Worm (Caenorhabditis elegans) whole organism, L1 larva: Measurements from ENCODE around the gene F22E5.13.
"Not testable (repeated sequence)": the region's sequence is repeated elsewhere in the genome, so short reads cannot be mapped to it uniquely, and the experiment has no call there.

Experiments
- C16A3.4 ChIP-seq: fragments of 150-350 bp; optimal IDR thresholded peaks from 2 replicates; lab custom pipeline; 2014; ENCODE audit warnings: missing biosample characterization, missing genetic modification characterization
- alr-1 ChIP-seq: fragments of 200-800 bp; sonication (Bioruptor generic); optimal IDR thresholded peaks from 2 replicates; lab custom pipeline; 2018; ENCODE audit warnings: borderline replicate concordance, mild to moderate bottlenecking, missing genetic modification characterization, missing compliant biosample characterization
- aly-2 ChIP-seq: fragments of 150-350 bp; optimal IDR thresholded peaks from 2 replicates; lab custom pipeline; 2014; ENCODE audit warnings: missing biosample characterization, missing genetic modification characterization
- ama-1 ChIP-seq: fragments of 150-350 bp; optimal IDR thresholded peaks from 2 replicates; lab custom pipeline; 2014
- blmp-1 ChIP-seq: fragments of 150-350 bp; optimal IDR thresholded peaks from 2 replicates; lab custom pipeline; 2014; ENCODE audit warnings: missing biosample characterization, missing genetic modification characterization
- ceh-8 ChIP-seq: fragments of 200-800 bp; sonication (Bioruptor generic); optimal IDR thresholded peaks from 2 replicates; lab custom pipeline; 2018; ENCODE audit warnings: mild to moderate bottlenecking, missing genetic modification characterization, moderate library complexity, missing compliant biosample characterization
- ceh-88 ChIP-seq: fragments of 200-800 bp; sonication (Bioruptor generic); IDR thresholded peaks from 2 replicates; pipeline ENCODE4 v1.3.6; 2022; ENCODE audit warnings: missing genetic modification characterization, missing compliant biosample characterization
- ceh-90 ChIP-seq: sonication (generic microtip); optimal IDR thresholded peaks from 2 replicates; lab custom pipeline; 2016; ENCODE audit warnings: missing genetic modification characterization, missing compliant biosample characterization
- dsc-1 ChIP-seq: sonication (generic microtip); optimal IDR thresholded peaks from 2 replicates; lab custom pipeline; 2016; ENCODE audit warnings: mild to moderate bottlenecking, missing genetic modification characterization, missing compliant biosample characterization
- efl-1 ChIP-seq, 4 experiments: fragments of 150-350 bp; optimal IDR thresholded peaks in 3 of 4; peaks in 1 of 4; 1 replicate in 1 of 4; 2 replicates in 3 of 4; lab custom pipeline; 2014; ENCODE audit warnings: missing biosample characterization in 2 of 4, missing genetic modification characterization in 2 of 4, missing genetic modification reagents in 2 of 4
- egl-27 ChIP-seq, 2 experiments: fragments of 150-350 bp in 1 of 2; sonication (generic microtip); optimal IDR thresholded peaks; 3 replicates each; lab custom pipeline; 2017 to 2018; ENCODE audit warnings: missing biosample characterization in 2 of 2, missing genetic modification characterization in 2 of 2, missing genetic modification reagents in 2 of 2
- fkh-10 ChIP-seq: sonication (generic microtip); optimal IDR thresholded peaks from 2 replicates; lab custom pipeline; 2017; ENCODE audit warnings: missing biosample characterization, missing genetic modification reagents, missing genetic modification characterization
- fkh-8 ChIP-seq: sonication (generic microtip); optimal IDR thresholded peaks from 2 replicates; lab custom pipeline; 2016; ENCODE audit warnings: mild to moderate bottlenecking, missing genetic modification characterization, missing compliant biosample characterization
- hlh-4 ChIP-seq: sonication (generic microtip); optimal IDR thresholded peaks from 2 replicates; lab custom pipeline; 2016; ENCODE audit warnings: mild to moderate bottlenecking, missing genetic modification characterization, missing compliant biosample characterization
- irx-1 ChIP-seq: sonication (generic microtip); optimal IDR thresholded peaks from 2 replicates; lab custom pipeline; 2016; ENCODE audit warnings: missing genetic modification characterization, missing compliant biosample characterization
- jun-1 ChIP-seq: fragments of 150-350 bp; optimal IDR thresholded peaks from 2 replicates; lab custom pipeline; 2014; ENCODE audit warnings: missing biosample characterization, missing genetic modification reagents, missing genetic modification characterization
- lin-13 ChIP-seq: fragments of 150-350 bp; optimal IDR thresholded peaks from 2 replicates; lab custom pipeline; 2014; ENCODE audit warnings: missing biosample characterization, missing genetic modification reagents, missing genetic modification characterization
- lin-15B ChIP-seq: fragments of 150-350 bp; sonication (generic microtip); optimal IDR thresholded peaks from 3 replicates; lab custom pipeline; 2014; ENCODE audit warnings: missing biosample characterization, missing genetic modification characterization
- lin-35 ChIP-seq, 2 experiments: fragments of 150-350 bp; optimal IDR thresholded peaks; 2 replicates each; lab custom pipeline; 2014; ENCODE audit warnings: missing biosample characterization in 2 of 2, missing genetic modification characterization in 2 of 2, missing genetic modification reagents in 2 of 2
- lin-39 ChIP-seq: fragments of 150-350 bp; optimal IDR thresholded peaks from 2 replicates; lab custom pipeline; 2014; ENCODE audit warnings: missing biosample characterization, missing genetic modification reagents, missing genetic modification characterization
- lsy-2 ChIP-seq, 2 experiments: fragments of 150-350 bp; optimal IDR thresholded peaks; 2 replicates each; lab custom pipeline; 2014; ENCODE audit warnings: missing biosample characterization in 2 of 2, missing genetic modification characterization in 2 of 2
- mef-2 ChIP-seq: fragments of 150-350 bp; optimal IDR thresholded peaks from 2 replicates; lab custom pipeline; 2014; ENCODE audit warnings: missing biosample characterization, missing genetic modification characterization
- nhr-11 ChIP-seq: fragments of 150-350 bp; optimal IDR thresholded peaks from 2 replicates; lab custom pipeline; 2014; ENCODE audit warnings: missing biosample characterization, missing genetic modification characterization
- nhr-19 ChIP-seq: fragments of 200-800 bp; sonication (Bioruptor generic); conservative IDR thresholded peaks from 2 replicates; pipeline ENCODE4 v1.3.6; 2022; ENCODE audit warnings: missing genetic modification characterization, missing compliant biosample characterization
- nhr-20 ChIP-seq: sonication (generic microtip); optimal IDR thresholded peaks from 2 replicates; lab custom pipeline; 2016; ENCODE audit warnings: mild to moderate bottlenecking, missing genetic modification characterization, missing compliant biosample characterization
- nhr-237 ChIP-seq: fragments of 150-350 bp; optimal IDR thresholded peaks from 2 replicates; lab custom pipeline; 2014; ENCODE audit warnings: missing biosample characterization, missing genetic modification characterization
- nhr-71 ChIP-seq: sonication (generic microtip); optimal IDR thresholded peaks from 2 replicates; lab custom pipeline; 2016; ENCODE audit warnings: mild to moderate bottlenecking, missing genetic modification characterization, moderate library complexity, missing compliant biosample characterization
- nhr-76 ChIP-seq: sonication (generic microtip); optimal IDR thresholded peaks from 2 replicates; lab custom pipeline; 2017; ENCODE audit warnings: missing biosample characterization, missing genetic modification characterization
- pag-3 ChIP-seq: sonication (generic microtip); optimal IDR thresholded peaks from 2 replicates; lab custom pipeline; 2017; ENCODE audit warnings: missing genetic modification characterization, mild to moderate bottlenecking, missing compliant biosample characterization, antibody characterized with exemption, borderline replicate concordance; ENCODE audit not compliant: insufficient read depth
- pqm-1 ChIP-seq: sonication (generic microtip); optimal IDR thresholded peaks from 3 replicates; lab custom pipeline; 2017; ENCODE audit warnings: missing biosample characterization, missing genetic modification characterization
- rnt-1 ChIP-seq: sonication (generic microtip); optimal IDR thresholded peaks from 2 replicates; lab custom pipeline; 2016; ENCODE audit warnings: mild to moderate bottlenecking, missing genetic modification characterization, moderate library complexity, missing compliant biosample characterization
- skn-1 ChIP-seq: fragments of 150-350 bp; optimal IDR thresholded peaks from 2 replicates; lab custom pipeline; 2014; ENCODE audit warnings: missing biosample characterization, missing genetic modification characterization
- snpc-4 ChIP-seq: fragments of 150-350 bp; optimal IDR thresholded peaks from 2 replicates; lab custom pipeline; 2014; ENCODE audit warnings: missing biosample characterization, missing genetic modification characterization
- snu-23 ChIP-seq: sonication (generic microtip); optimal IDR thresholded peaks from 2 replicates; lab custom pipeline; 2016; ENCODE audit warnings: missing genetic modification characterization, missing compliant biosample characterization
- sox-4 ChIP-seq: sonication (generic microtip); optimal IDR thresholded peaks from 2 replicates; lab custom pipeline; 2016; ENCODE audit warnings: missing genetic modification characterization, missing compliant biosample characterization
- sptf-1 ChIP-seq: fragments of 150-350 bp; optimal IDR thresholded peaks from 2 replicates; lab custom pipeline; 2014; ENCODE audit warnings: missing biosample characterization, missing genetic modification characterization
- sup-37 ChIP-seq: fragments of 200-800 bp; sonication (Bioruptor generic); optimal IDR thresholded peaks from 2 replicates; lab custom pipeline; 2018; ENCODE audit warnings: mild to moderate bottlenecking, missing genetic modification characterization, missing compliant biosample characterization
- swsn-7 ChIP-seq: sonication (generic microtip); optimal IDR thresholded peaks from 2 replicates; lab custom pipeline; 2016; ENCODE audit warnings: missing genetic modification characterization, missing compliant biosample characterization
- tbx-2 ChIP-seq: sonication (generic microtip); optimal IDR thresholded peaks from 2 replicates; lab custom pipeline; 2016; ENCODE audit warnings: missing genetic modification characterization, missing compliant biosample characterization
- tlp-1 ChIP-seq: fragments of 150-350 bp; optimal IDR thresholded peaks from 2 replicates; lab custom pipeline; 2014; ENCODE audit warnings: missing biosample characterization, missing genetic modification characterization
- unc-30 ChIP-seq: sonication (generic microtip); optimal IDR thresholded peaks from 2 replicates; lab custom pipeline; 2017; ENCODE audit warnings: missing biosample characterization, missing genetic modification characterization
- unc-62 ChIP-seq: fragments of 150-350 bp; optimal IDR thresholded peaks from 2 replicates; lab custom pipeline; 2014; ENCODE audit warnings: missing biosample characterization, missing genetic modification reagents, missing genetic modification characterization
- xbp-1 ChIP-seq: sonication (generic microtip); optimal IDR thresholded peaks from 2 replicates; lab custom pipeline; 2016; ENCODE audit warnings: missing genetic modification characterization, missing compliant biosample characterization
- ztf-11 ChIP-seq, 2 experiments: sonication (generic microtip); optimal IDR thresholded peaks; 2 replicates each; lab custom pipeline; 2016 to 2017; ENCODE audit warnings: missing genetic modification characterization in 2 of 2, missing biosample characterization in 1 of 2, missing compliant biosample characterization in 1 of 2

Gene F22E5.13

ce11 chrII:2692476-2692875 lies 43.0 kb upstream of the F22E5.13 start, which contains the start of gene set-11:
TSS of gene set-11 (minus strand) at chrII:2692576.
- no peak for TF ChIP-seq fkh-10 (GFP tag; lab: Kevin White, UChicago)
- no peak for TF ChIP-seq nhr-20 (tag; lab: Kevin White, UChicago)
- no peak for TF ChIP-seq alr-1 (tag; lab: Kevin White, UChicago)
- no peak for TF ChIP-seq sox-4 (tag; lab: Kevin White, UChicago)
- no peak for TF ChIP-seq tlp-1 (tag; lab: Kevin White, UChicago)
- TF ChIP-seq, all 84 proteins: peak for 0

- TF ChIP-seq mef-2 (tag; lab: Kevin White, UChicago), result no peak
- TF ChIP-seq, all 84 proteins: peak for 0
These were observed 40.6 kb upstream of the F22E5.13 start, which contains the start of gene nspf-3 for ce11 chrII:2690080-2690479. TSS of gene nspf-3 (minus strand) at chrII:2690180.

ce11 chrII:2688616-2689015 lies 39.2 kb upstream of the F22E5.13 start, which contains the start of gene nspf-2:
TSS of gene nspf-2 (plus strand) at chrII:2688916.
- not testable (repeated sequence) for TF ChIP-seq lsy-2 (tag; optimal IDR thresholded peaks at IDR 0.05; lab: Kevin White, UChicago); nhr-71; lin-13 (GFP tag; lab: Kevin White, UChicago)

- TF ChIP-seq aly-2 (no peak), blmp-1 (tag; lab: Kevin White, UChicago) (no peak), nhr-237 (tag; lab: Kevin White, UChicago) (no peak), lin-15B (tag; lab: Kevin White, UChicago) (no peak), pag-3 (no peak), egl-27 (tag; optimal IDR thresholded peaks at IDR 0.05; lab: Kevin White, UChicago) (no peak), nhr-19 (GFP tag; lab: Robert Waterston, UW) (peak; percentile 43), hlh-4 (no peak), fkh-8 (tag; lab: Kevin White, UChicago) (no peak), nhr-11 (tag; lab: Kevin White, UChicago) (no peak), nhr-71 (peak; percentile 63), nhr-76 (tag; lab: Kevin White, UChicago) (no peak), xbp-1 (tag; lab: Kevin White, UChicago) (no peak), swsn-7 (peak; percentile 32), ceh-8 (GFP tag; lab: Kevin White, UChicago) (no peak), dsc-1 (tag; lab: Kevin White, UChicago) (peak; percentile 95), sup-37 (GFP tag; lab: Kevin White, UChicago) (no peak), tbx-2 (tag; lab: Kevin White, UChicago) (no peak), snu-23 (GFP tag; lab: Kevin White, UChicago) (peak; percentile 45), ceh-88 (GFP tag; lab: Robert Waterston, UW) (no peak), unc-62 (no peak), lsy-2 (tag; optimal IDR thresholded peaks at IDR 0.05; lab: Kevin White, UChicago) (peak in 1 of 2 experiments; percentile 46), ztf-11 (tag; optimal IDR thresholded peaks at IDR 0.05; lab: Kevin White, UChicago) (no peak), skn-1 (tag; lab: Kevin White, UChicago) (no peak), unc-30 (tag; lab: Kevin White, UChicago) (no peak), tlp-1 (tag; lab: Kevin White, UChicago) (no peak), lin-39 (tag; lab: Kevin White, UChicago) (no peak), ceh-90 (tag; lab: Kevin White, UChicago) (no peak), irx-1 (tag; lab: Kevin White, UChicago) (peak; percentile 44), pqm-1 (tag; lab: Kevin White, UChicago) (no peak), jun-1 (no peak), fkh-10 (GFP tag; lab: Kevin White, UChicago) (peak; percentile 63), efl-1 (optimal IDR thresholded peaks at IDR 0.05; lab: Kevin White, UChicago) (peak; percentile 50 to 51), efl-1 (GFP tag; optimal IDR thresholded peaks at IDR 0.05 in 1 of 2; lab: Kevin White, UChicago) (no peak), sptf-1 (tag; lab: Kevin White, UChicago) (no peak), C16A3.4 (tag; lab: Kevin White, UChicago) (no peak), alr-1 (tag; lab: Kevin White, UChicago) (no peak), lin-35 (GFP tag; optimal IDR thresholded peaks at IDR 0.05; lab: Kevin White, UChicago) (no peak), snpc-4 (no peak), rnt-1 (peak; percentile 73), ama-1 (no peak), nhr-20 (tag; lab: Kevin White, UChicago) (no peak)
These were observed 37.7 kb upstream of the F22E5.13 start, which contains the start of the genes sup-9 and nspf-1 for ce11 chrII:2686985-2687675. TSS of gene sup-9 (minus strand) at chrII:2687027. TSS of gene nspf-1 (plus strand) at chrII:2687625.
